Fruit fly (Drosophila melanogaster) ovary, adult (tissue): ENCODE results near the gene CG3071.

Source experiments
- CG17801 ChIP-seq: fragments of 200-800 bp; optimal IDR thresholded peaks from 2 replicates; lab custom pipeline; 2019; ENCODE audit warnings: missing biosample characterization, mild to moderate bottlenecking, missing genetic modification characterization, moderate library complexity; ENCODE audit not compliant: partially characterized antibody

The CG3071 gene

DNA sequence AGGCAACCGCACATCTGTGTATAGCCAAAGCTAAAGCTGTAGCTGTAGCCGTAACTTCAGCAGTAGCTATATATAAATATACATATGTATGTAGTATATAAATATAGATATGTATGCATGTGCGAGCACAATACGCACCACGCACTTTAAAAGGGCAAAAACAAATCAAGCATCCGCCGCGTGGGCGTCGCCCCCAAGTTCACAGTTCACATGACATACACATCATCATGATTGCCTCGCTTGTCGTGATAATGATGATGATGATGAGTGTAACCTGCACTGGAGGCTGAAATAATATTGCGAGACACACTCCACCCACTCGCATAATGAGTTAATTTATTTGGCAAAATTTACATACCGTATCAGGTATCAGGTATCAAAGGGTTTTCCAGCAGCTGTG lies 28.4 kb downstream of the CG3071 start:
- no peak for TF ChIP-seq CG17801

DNA sequence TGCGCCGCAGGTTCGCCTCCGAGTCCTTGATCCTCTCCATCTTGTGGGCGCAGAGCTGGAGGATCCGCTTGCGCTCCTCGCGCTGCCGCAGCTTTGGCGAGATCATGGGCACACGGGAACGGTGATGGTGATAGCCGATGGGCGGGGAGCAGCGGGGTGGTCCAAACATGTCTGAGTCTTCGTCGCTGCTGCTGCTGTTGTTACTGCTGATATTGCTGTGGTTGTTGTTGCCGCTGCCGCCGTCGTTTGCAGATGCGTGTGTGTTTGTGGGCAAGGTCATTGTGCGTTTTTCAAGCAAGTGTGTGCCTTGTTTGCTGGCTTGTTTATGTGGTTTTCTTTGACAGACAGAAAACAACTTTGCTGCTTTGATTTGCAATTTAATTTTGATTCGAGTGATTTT lies 29.8 kb downstream of the CG3071 start:
- TF ChIP-seq CG17801 = no peak

DNA sequence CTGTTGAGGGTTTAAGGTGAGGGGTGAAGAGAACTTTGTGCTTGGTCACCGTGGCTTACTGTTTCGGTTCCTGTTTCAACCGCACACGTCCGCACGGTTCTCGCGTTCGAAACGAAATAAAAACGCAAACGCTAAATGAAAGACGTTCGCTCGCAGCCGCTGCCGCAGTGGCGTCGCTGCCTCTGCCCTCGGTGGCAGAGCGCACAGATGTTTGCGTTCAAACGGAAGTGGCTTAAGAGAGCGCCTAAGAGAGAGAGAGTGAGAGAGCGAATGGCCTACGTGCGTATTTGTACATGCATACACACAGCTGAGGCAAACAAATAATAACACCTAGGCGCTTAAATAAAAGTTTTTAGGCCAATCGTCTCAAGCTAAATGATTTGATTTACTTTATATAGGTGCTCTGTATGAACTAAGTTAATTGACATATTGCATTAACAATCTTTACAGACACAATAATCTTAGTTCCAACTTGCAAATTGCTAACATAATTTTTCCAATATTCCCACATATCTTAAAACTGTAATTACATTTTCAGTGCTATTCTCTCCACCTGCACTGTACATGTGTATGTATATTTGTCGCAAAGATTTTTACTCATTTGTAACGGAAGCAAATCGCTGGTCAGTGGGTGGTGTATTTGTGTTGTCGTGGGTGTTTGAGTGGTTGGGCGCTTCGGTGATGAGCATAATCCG lies 30.8 kb downstream of the CG3071 start, which contains the start of gene CG2865:
TSS of gene CG2865 (minus strand) at position 118 of the 695 bp plus-strand sequence.
- peak; percentile 99 for TF ChIP-seq CG17801

DNA sequence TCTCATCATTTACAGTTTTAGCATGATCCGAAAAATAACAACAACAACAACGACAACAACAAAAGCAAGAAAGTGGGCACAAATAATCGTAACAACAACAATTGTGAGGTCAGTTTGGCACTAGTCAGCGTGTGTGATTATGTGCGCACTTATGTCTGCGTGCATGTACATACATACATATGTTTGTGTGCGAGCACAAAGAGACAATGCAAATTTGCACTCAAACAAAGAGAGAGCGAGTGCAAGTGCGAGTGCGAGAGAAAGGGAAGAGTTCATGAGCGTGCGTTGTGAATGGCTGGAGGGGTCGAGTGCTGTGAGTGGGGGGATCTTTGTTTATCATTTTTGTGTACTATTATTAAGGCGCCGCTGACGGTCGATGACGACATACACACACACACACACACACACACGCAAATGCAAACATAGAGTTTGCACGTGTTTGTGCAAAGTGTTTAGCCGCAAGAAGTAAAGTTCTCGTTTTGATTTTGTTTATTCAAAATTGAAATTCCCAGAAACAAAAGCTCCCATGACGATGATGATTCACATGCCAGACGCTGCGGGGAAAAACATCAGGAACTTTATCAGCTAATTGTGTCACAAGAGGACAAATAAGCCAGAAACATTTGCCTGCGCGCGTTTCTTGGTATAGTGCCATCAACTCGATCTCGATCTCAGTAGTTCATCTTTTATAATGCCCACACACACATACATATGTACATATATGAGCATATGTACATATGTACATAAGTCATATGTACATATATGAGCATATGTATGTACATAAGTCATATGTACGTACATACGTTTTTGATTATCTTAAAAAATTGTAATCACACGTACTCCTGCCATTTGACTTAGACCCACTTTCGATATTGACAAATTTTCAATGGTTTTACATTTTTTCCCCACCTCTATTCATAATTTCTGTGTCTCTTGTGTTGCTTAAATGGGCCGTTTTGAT lies 32.1 kb downstream of the CG3071 start:
- peak; percentile 46 for TF ChIP-seq CG17801

DNA sequence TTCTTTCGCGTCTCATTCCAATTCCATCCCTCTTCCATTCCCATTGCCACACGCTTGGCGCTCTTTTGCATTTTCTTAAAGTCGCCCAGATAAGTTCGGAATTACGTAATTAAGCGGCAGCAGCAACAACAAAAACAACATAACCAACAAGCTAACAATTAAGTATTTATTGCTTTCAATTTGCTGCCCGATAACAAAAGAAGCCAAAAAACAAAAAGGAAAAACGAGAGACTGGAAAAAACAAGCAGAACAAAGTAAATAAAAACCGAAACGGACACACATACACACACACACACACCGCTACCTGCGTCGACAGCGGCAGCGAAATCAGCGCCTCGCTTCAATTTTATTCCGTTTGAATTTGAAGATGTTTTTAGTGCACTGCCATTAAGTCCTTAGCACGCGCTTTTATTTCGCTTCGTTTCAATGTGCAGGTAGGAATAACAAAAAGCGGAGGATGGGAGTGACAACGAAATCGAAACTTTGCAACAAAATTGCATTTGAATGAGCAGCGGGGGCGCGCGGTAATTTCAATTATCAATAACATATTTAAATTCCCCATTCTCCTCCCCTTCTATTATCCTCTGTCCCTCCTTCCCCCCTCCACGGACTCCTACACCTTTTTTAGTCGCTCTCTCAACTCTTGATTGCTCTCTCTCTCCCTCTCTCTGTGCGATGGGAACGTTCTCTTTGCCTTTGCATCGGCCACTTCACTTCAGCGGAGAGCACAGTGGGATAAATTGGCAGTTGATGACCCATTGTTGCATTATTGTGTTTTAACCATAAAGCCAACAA lies 33.0 kb downstream of the CG3071 start, which contains the start of gene Raf:
TSS of gene Raf (plus strand) at position 32 of the 795 bp plus-strand sequence.
- peak; percentile 39 for TF ChIP-seq CG17801

DNA sequence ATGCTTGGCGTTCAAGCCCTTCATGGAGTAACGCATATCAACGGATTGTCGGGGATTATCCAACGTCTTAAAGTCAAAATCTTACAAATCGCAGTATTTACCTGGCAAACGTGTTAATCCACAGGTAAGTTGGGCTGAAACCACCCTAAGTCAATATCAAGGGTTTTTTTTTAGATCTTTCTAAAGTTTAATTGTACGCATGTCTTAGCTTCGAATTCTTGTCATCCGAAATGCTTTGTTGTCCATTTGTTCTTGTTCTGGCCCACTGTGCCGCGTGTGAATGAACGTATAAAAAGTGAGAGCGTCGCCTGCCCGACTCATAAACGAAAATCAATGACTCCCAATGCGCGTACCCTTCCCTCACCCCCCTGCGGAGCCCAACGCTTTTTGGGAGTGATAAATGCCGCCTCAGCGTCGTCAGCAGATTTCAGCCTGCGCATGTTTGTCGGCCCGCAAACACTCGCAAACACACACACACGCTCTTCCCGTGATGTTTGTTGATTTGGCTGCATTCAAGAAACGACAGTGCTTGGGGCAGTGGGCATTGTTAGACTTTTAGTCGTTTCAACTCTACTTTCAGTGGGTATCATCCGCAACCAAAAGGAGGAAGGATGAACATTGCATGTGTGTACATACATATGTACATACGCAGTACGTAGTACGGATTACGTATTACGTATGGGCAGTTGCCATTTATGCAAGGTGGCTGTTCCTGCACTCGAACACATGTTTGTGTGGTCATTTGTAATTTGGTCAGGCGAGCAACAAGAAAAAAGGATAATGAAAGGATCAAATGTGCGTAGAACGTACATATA lies 33.8 kb downstream of the CG3071 start:
- peak; percentile 81 for TF ChIP-seq CG17801

DNA sequence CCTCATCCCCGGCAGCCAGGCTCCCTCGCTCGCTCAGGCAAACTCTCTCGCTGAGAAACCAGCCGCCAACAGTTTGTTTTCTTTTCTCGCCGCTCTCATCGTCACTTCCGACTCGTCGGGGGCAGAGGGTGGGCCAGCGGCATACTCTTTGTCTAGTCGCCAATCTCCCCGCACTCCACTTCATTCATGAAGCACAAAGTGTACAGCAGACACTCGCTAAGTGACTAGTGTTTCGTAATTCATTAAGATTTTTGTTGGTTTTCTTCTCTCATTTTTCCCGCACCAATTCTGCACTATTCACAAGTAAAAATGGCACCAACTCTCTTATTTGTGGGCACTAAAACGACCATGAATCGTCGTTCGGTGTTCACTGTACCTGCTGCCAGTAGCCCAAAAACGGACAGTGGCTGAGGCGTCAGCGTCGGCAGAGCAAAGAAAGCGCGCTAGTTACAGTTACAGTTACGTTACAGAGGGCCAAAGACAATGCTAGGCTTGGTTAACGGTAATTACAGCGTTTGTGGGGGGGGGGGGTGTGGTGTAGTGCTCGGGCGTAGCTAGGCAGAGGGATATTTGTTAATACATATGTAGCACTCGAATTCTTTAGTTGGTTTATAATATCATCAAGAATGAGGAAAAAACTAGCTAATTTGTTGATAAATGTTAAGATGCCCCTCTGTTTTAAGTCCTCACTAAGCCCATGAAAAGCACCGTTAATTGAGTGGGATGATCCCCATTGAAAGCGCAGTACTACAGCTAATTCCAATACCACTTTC lies 35.0 kb downstream of the CG3071 start:
- TF ChIP-seq CG17801 = peak; percentile 98

DNA sequence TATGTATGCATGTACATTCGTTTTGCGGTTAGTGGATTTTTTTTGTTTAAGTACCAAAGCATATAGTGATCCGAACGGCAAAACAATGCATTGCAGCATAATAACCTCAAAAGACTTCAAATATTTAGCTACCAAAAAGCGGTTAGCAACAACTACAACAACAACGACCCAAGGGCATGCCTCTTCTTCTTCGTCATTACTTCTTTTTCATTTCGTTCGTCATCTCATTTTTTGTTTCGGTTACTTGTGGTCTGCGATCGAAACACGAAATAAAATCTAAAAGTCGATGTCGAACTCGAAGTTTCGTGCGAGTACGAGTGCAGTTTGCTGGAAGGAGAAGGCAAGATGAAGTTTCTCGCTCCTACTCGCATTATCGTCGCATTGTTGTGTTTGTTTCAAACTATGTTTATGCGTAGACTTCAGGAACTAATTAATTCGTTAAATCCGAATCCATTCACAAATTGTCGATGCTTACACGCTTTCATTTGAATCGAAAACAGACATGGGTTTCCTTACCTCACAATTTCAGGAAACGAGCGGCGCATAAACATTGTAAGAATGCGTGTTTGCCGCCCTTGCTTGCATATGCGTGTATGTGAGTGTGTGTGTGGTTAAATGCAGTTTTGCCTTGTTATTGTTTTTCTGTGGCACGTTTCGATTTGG lies 36.2 kb downstream of the CG3071 start:
- peak; percentile 84 for TF ChIP-seq CG17801

DNA sequence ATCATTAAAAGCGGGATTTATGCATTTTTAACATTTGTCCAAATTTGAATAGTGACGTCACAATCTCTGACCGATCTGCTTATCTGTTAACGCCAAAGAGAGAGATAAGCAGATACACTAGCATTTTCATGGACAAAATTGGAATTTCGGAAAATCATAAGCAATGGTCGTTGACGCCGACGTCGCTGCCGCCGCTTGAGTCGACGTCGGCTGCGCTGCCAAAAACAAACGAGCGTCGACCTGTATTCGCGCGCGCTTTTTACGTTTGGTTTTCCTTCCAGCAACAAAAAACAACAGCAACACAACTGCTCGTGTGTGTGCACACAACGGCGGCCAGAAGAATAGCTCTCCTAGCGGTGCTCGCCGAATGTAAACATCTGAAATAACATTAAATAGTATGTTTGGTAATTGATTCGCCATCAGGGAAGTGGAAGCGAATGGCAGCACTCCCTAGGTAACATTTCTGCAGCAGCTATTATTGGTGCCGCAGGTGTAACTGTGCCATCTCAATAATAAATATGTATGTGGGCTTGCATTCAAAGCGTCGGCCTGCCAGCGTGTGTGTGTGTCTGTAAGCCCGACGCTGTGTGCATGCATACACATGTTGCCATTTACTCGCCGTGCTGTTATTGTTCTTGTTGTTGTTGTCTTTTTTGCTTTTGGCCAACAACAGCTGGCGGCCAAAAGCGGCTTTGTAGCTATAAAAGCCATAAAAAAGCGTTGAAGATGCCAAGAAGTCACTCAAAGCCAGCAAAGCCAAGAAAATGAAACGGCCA lies 37.8 kb downstream of the CG3071 start:
- TF ChIP-seq CG17801 = peak; percentile 96

DNA sequence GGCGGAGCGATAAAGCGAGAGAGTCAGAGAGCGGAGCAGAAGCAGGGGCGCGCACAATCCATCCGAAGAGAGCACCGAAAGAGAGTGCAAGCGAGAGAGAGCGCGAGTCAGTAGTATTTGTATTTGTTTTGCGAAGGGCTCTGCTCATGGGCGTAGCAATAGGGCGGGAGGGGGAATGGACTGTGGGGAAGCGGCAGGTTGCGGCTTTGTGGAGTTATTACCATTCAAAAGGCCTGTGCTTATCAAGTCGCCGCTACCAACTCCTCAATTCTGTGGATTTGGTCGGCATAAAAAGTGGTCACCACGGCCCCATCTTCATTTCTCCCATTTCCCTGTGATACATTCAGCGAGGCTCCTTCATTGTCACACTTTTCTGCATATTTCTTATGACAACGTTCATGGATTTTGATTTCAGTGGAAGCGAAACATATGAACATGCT lies 38.5 kb downstream of the CG3071 start:
- TF ChIP-seq CG17801 = peak; percentile 76

DNA sequence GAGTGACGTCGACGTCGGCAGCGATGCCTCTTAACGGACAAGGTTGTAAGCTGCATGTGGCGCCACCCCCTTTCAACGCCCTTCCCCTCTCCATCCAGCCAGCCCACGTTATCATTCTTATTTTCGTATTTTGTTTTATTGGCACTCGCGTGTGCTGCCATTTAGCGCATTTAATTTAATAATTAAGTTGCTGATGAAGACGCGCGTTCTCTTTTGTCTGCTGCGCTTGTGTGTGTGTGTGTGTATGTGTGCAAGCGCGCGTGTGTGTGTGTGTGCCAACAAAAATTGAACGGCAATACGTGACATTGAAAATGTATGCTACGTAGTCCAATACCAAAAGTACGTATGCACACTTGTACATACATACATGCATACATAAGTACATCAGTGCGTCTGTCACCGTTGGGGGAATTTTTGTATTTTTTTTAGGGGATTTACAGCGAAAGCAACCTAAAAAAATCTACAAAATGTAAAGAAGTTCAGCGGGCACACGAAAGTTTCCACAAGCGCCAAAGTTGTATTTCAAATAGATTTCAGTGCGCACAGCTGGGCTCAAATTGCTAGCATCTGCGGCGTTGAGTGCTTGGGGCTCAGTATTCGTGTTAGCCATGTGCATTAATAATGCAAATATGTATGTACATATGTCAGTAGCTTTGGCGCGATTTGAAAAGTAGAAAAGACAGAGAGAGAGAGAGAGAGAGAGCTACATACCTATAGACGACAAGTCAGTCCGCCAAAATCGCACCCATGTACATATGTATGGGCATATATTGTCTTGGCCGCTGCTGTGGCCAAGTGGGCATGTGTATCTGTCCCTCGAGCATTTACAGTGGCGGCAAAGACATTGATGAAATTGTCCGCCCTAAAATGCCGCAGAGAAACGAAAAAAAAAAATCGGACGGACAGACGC lies 39.2 kb downstream of the CG3071 start:
- TF ChIP-seq CG17801 = peak; percentile 65

DNA sequence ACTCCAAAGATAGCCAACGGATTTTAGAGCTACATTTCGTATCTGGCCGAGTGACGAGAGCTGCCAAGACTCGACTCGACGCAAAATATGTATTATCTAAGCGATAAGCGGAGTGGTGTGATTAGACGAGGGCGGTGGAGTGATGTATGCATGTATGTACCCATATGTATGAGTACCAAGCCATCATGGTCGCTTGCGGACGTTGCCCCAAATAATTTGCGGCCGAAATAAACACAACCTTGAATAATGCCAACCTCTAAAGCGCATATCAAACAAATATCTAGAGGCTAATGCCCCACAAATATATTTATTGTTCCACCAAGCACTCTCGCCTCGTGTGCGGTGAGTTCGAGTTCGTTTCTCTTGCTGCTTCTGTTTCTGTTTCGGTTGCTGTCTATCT lies 40.2 kb downstream of the CG3071 start:
- TF ChIP-seq CG17801 = no peak
